Fruit fly (Drosophila melanogaster) whole organism, embryonic: Measurements from ENCODE around the gene CG3862.

Experiments used
- Antp ChIP-seq: fragments of 200-800 bp; sonication (Bioruptor generic); optimal IDR thresholded peaks from 3 replicates; lab custom pipeline; 2016; ENCODE audit warnings: missing biosample characterization, missing genetic modification characterization
- CG10267 ChIP-seq: fragments of 200-800 bp; sonication (Bioruptor generic); optimal IDR thresholded peaks from 2 replicates; lab custom pipeline; 2018; ENCODE audit warnings: missing biosample characterization, mild to moderate bottlenecking, missing genetic modification characterization, moderate library complexity
- CG12071 ChIP-seq: fragments of 200-800 bp; sonication (Bioruptor generic); optimal IDR thresholded peaks from 3 replicates; lab custom pipeline; 2018; ENCODE audit warnings: missing biosample characterization, mild to moderate bottlenecking, missing genetic modification characterization
- CG13287 ChIP-seq: fragments of 200-800 bp; sonication (Bioruptor generic); IDR thresholded peaks from 2 replicates; pipeline ENCODE4 v1.3.6; 2022; ENCODE audit warnings: missing biosample characterization, missing genetic modification characterization; ENCODE audit not compliant: partially characterized antibody
- CG13296 ChIP-seq: fragments of 200-800 bp; sonication (Bioruptor generic); optimal IDR thresholded peaks from 3 replicates; lab custom pipeline; 2018; ENCODE audit warnings: missing biosample characterization, mild to moderate bottlenecking, missing genetic modification characterization
- CG14014 ChIP-seq: fragments of 200-800 bp; sonication (Bioruptor generic); IDR thresholded peaks from 2 replicates; pipeline ENCODE4 v1.3.6; 2022; ENCODE audit warnings: missing biosample characterization, missing genetic modification characterization
- CG16813 ChIP-seq: fragments of 200-800 bp; sonication (Bioruptor generic); IDR thresholded peaks from 3 replicates; pipeline ENCODE4 v1.3.6; 2022; ENCODE audit warnings: missing biosample characterization, missing genetic modification characterization; ENCODE audit not compliant: partially characterized antibody
- CG17361 ChIP-seq: fragments of 200-800 bp; sonication (Bioruptor generic); IDR thresholded peaks from 3 replicates; pipeline ENCODE4 v1.3.6; 2022; ENCODE audit warnings: missing biosample characterization, missing genetic modification characterization
- CG17568 ChIP-seq: fragments of 200-800 bp; sonication (Bioruptor generic); optimal IDR thresholded peaks from 2 replicates; lab custom pipeline; 2018; ENCODE audit warnings: missing biosample characterization, mild to moderate bottlenecking, missing genetic modification characterization, moderate library complexity
- CG17612 ChIP-seq: fragments of 200-800 bp; sonication (Bioruptor generic); IDR thresholded peaks from 2 replicates; pipeline ENCODE4 v1.3.6; 2022; ENCODE audit warnings: missing biosample characterization, missing genetic modification characterization
- CG17829 ChIP-seq: fragments of 200-800 bp; optimal IDR thresholded peaks from 2 replicates; lab custom pipeline; 2019; ENCODE audit warnings: missing biosample characterization, mild to moderate bottlenecking, missing genetic modification characterization, moderate library complexity
- CG18599 ChIP-seq: fragments of 200-800 bp; sonication (Bioruptor generic); optimal IDR thresholded peaks from 3 replicates; lab custom pipeline; 2017; ENCODE audit warnings: missing biosample characterization, missing genetic modification characterization, mild to moderate bottlenecking, moderate library complexity, missing genetic modification reagents
- CG2116 ChIP-seq: fragments of 200-800 bp; sonication (Bioruptor generic); optimal IDR thresholded peaks from 3 replicates; lab custom pipeline; 2018; ENCODE audit warnings: missing biosample characterization, mild to moderate bottlenecking, missing genetic modification characterization
- CG34422 ChIP-seq: fragments of 200-800 bp; sonication (Bioruptor generic); IDR thresholded peaks from 3 replicates; pipeline ENCODE4 v1.3.6; 2022; ENCODE audit warnings: missing biosample characterization, missing genetic modification characterization
- CG3838 ChIP-seq: fragments of 200-800 bp; sonication (Bioruptor generic); optimal IDR thresholded peaks from 3 replicates; lab custom pipeline; 2016; ENCODE audit warnings: missing biosample characterization, missing genetic modification characterization
- CG3995 ChIP-seq: fragments of 200-800 bp; sonication (Bioruptor generic); optimal IDR thresholded peaks from 3 replicates; lab custom pipeline; 2016; ENCODE audit warnings: missing biosample characterization, missing genetic modification characterization
- CG6765 ChIP-seq: fragments of 200-800 bp; sonication (Bioruptor generic); optimal IDR thresholded peaks from 3 replicates; lab custom pipeline; 2017; ENCODE audit warnings: missing biosample characterization, mild to moderate bottlenecking, missing genetic modification characterization
- CG7556 ChIP-seq: fragments of 200-800 bp; sonication (Bioruptor generic); optimal IDR thresholded peaks from 2 replicates; lab custom pipeline; 2017; ENCODE audit warnings: missing biosample characterization, mild to moderate bottlenecking, missing genetic modification characterization
- CG8944 ChIP-seq: fragments of 200-800 bp; sonication (Bioruptor generic); optimal IDR thresholded peaks from 3 replicates; lab custom pipeline; 2016; ENCODE audit warnings: missing biosample characterization, missing genetic modification characterization
- CG9437 ChIP-seq: fragments of 200-800 bp; sonication (Bioruptor generic); optimal IDR thresholded peaks from 2 replicates; lab custom pipeline; 2018; ENCODE audit warnings: missing biosample characterization, mild to moderate bottlenecking, missing genetic modification characterization
- D19A ChIP-seq: fragments of 200-800 bp; optimal IDR thresholded peaks from 3 replicates; lab custom pipeline; 2019; ENCODE audit warnings: missing biosample characterization, mild to moderate bottlenecking, missing genetic modification characterization, moderate library complexity
- E2f1 ChIP-seq: fragments of 200-800 bp; sonication (Bioruptor generic); IDR thresholded peaks from 2 replicates; pipeline ENCODE4 v1.3.6; 2022; ENCODE audit warnings: missing biosample characterization, missing genetic modification characterization
- Eip74EF ChIP-seq, 2 experiments: fragments of 200-800 bp in 1 of 2; fragments of >200 bp in 1 of 2; sonication (Bioruptor generic) in 1 of 2; optimal IDR thresholded peaks; 2 replicates each; lab custom pipeline; 2017 to 2019; ENCODE audit warnings: missing biosample characterization in 2 of 2, missing genetic modification characterization in 2 of 2, mild to moderate bottlenecking in 1 of 2, moderate library complexity in 1 of 2
- Ets97D ChIP-seq: fragments of 200-800 bp; sonication (Bioruptor generic); optimal IDR thresholded peaks from 3 replicates; lab custom pipeline; 2016; ENCODE audit warnings: missing biosample characterization, missing genetic modification characterization
- Jarid2 ChIP-seq: fragments of 200-800 bp; sonication (Bioruptor generic); optimal IDR thresholded peaks from 3 replicates; lab custom pipeline; 2017; ENCODE audit warnings: mild to moderate bottlenecking, missing biosample characterization, missing genetic modification reagents, missing genetic modification characterization
- Nf-YC ChIP-seq: fragments of 200-800 bp; optimal IDR thresholded peaks from 3 replicates; lab custom pipeline; 2019; ENCODE audit warnings: missing biosample characterization, mild to moderate bottlenecking, missing genetic modification characterization, moderate library complexity
- Six4 ChIP-seq: fragments of 200-800 bp; sonication (Bioruptor generic); optimal IDR thresholded peaks from 2 replicates; lab custom pipeline; 2016; ENCODE audit warnings: missing biosample characterization, missing genetic modification characterization
- YL-1 ChIP-seq: fragments of 200-800 bp; sonication (Bioruptor generic); optimal IDR thresholded peaks from 3 replicates; lab custom pipeline; 2017; ENCODE audit warnings: missing biosample characterization, mild to moderate bottlenecking, missing genetic modification characterization
- ab ChIP-seq: fragments of 200-800 bp; sonication (Bioruptor generic); optimal IDR thresholded peaks from 2 replicates; lab custom pipeline; 2016; ENCODE audit warnings: missing biosample characterization, missing genetic modification characterization
- ara ChIP-seq: fragments of 200-800 bp; sonication (Bioruptor generic); IDR thresholded peaks from 2 replicates; pipeline ENCODE4 v1.3.6; 2022; ENCODE audit warnings: missing biosample characterization, missing genetic modification characterization
- chif ChIP-seq, 2 experiments: fragments of 200-800 bp; sonication (Bioruptor generic); optimal IDR thresholded peaks; 3 replicates each; lab custom pipeline; 2016; ENCODE audit warnings: missing biosample characterization in 2 of 2, missing genetic modification characterization in 2 of 2
- chm ChIP-seq: fragments of 200-800 bp; sonication (Bioruptor generic); IDR thresholded peaks from 2 replicates; pipeline ENCODE4 v1.3.6; 2022; ENCODE audit warnings: missing biosample characterization, missing genetic modification characterization
- ci ChIP-seq: fragments of 200-800 bp; sonication (Bioruptor generic); IDR thresholded peaks from 3 replicates; pipeline ENCODE4 v1.3.6; 2022; ENCODE audit warnings: missing biosample characterization, missing genetic modification characterization
- corto ChIP-seq: fragments of 200-800 bp; sonication (Bioruptor generic); optimal IDR thresholded peaks from 2 replicates; lab custom pipeline; 2016; ENCODE audit warnings: missing biosample characterization, mild to moderate bottlenecking, missing genetic modification characterization, moderate library complexity
- crc ChIP-seq: fragments of 200-800 bp; sonication (Bioruptor generic); optimal IDR thresholded peaks from 2 replicates; lab custom pipeline; 2016; ENCODE audit warnings: missing biosample characterization, missing genetic modification characterization
- dimm ChIP-seq: fragments of 200-800 bp; sonication (Bioruptor generic); IDR thresholded peaks from 2 replicates; pipeline ENCODE4 v1.3.6; 2022; ENCODE audit warnings: missing biosample characterization, missing genetic modification characterization
- dmrt11E ChIP-seq: fragments of 200-800 bp; sonication (Bioruptor generic); optimal IDR thresholded peaks from 3 replicates; lab custom pipeline; 2018; ENCODE audit warnings: missing biosample characterization, mild to moderate bottlenecking, missing genetic modification characterization, moderate library complexity
- dpn ChIP-seq, 2 experiments: fragments of 200-800 bp; sonication (Bioruptor generic); optimal IDR thresholded peaks; 3 replicates each; lab custom pipeline; 2016; ENCODE audit warnings: missing biosample characterization in 2 of 2, missing genetic modification characterization in 2 of 2
- fd64A ChIP-seq: fragments of 200-800 bp; sonication (Bioruptor generic); optimal IDR thresholded peaks from 3 replicates; lab custom pipeline; 2018; ENCODE audit warnings: missing biosample characterization, mild to moderate bottlenecking, missing genetic modification characterization
- fu2 ChIP-seq: fragments of 200-800 bp; sonication (Bioruptor generic); optimal IDR thresholded peaks from 2 replicates; lab custom pipeline; 2016; ENCODE audit warnings: missing biosample characterization, missing genetic modification characterization
- gcm2 ChIP-seq: fragments of 200-800 bp; sonication (Bioruptor generic); optimal IDR thresholded peaks from 2 replicates; lab custom pipeline; 2016; ENCODE audit warnings: missing biosample characterization, missing genetic modification characterization
- gt ChIP-seq: fragments of 200-800 bp; sonication (Bioruptor generic); IDR thresholded peaks from 2 replicates; pipeline ENCODE4 v1.3.6; 2022; ENCODE audit warnings: missing biosample characterization, missing genetic modification characterization
- h ChIP-seq: fragments of >200 bp; optimal IDR thresholded peaks from 2 replicates; lab custom pipeline; 2017
- klu ChIP-seq: fragments of 200-800 bp; sonication (Bioruptor generic); IDR thresholded peaks from 2 replicates; pipeline ENCODE4 v1.3.6; 2022; ENCODE audit warnings: missing biosample characterization, missing genetic modification characterization
- kni ChIP-seq: fragments of 200-800 bp; sonication (Bioruptor generic); optimal IDR thresholded peaks from 3 replicates; lab custom pipeline; 2017; ENCODE audit warnings: mild to moderate bottlenecking, missing biosample characterization, missing genetic modification reagents, missing genetic modification characterization
- knrl ChIP-seq: fragments of 200-800 bp; sonication (Bioruptor generic); IDR thresholded peaks from 3 replicates; pipeline ENCODE4 v1.3.6; 2022; ENCODE audit warnings: missing biosample characterization, missing genetic modification characterization; ENCODE audit not compliant: partially characterized antibody
- maf-S ChIP-seq: fragments of 200-800 bp; sonication (Bioruptor generic); optimal IDR thresholded peaks from 2 replicates; lab custom pipeline; 2016; ENCODE audit warnings: missing biosample characterization, missing genetic modification characterization
- nmo ChIP-seq: fragments of 200-800 bp; sonication (Bioruptor generic); optimal IDR thresholded peaks from 2 replicates; lab custom pipeline; 2018; ENCODE audit warnings: missing biosample characterization, mild to moderate bottlenecking, missing genetic modification characterization, moderate library complexity
- sisA ChIP-seq: fragments of 200-800 bp; sonication (Bioruptor generic); IDR thresholded peaks from 2 replicates; pipeline ENCODE4 v1.3.6; 2022; ENCODE audit warnings: missing biosample characterization, missing genetic modification characterization
- tx ChIP-seq: fragments of 200-800 bp; sonication (Bioruptor generic); optimal IDR thresholded peaks from 2 replicates; lab custom pipeline; 2016; ENCODE audit warnings: missing biosample characterization, missing genetic modification characterization

CG3862 gene

DNA sequence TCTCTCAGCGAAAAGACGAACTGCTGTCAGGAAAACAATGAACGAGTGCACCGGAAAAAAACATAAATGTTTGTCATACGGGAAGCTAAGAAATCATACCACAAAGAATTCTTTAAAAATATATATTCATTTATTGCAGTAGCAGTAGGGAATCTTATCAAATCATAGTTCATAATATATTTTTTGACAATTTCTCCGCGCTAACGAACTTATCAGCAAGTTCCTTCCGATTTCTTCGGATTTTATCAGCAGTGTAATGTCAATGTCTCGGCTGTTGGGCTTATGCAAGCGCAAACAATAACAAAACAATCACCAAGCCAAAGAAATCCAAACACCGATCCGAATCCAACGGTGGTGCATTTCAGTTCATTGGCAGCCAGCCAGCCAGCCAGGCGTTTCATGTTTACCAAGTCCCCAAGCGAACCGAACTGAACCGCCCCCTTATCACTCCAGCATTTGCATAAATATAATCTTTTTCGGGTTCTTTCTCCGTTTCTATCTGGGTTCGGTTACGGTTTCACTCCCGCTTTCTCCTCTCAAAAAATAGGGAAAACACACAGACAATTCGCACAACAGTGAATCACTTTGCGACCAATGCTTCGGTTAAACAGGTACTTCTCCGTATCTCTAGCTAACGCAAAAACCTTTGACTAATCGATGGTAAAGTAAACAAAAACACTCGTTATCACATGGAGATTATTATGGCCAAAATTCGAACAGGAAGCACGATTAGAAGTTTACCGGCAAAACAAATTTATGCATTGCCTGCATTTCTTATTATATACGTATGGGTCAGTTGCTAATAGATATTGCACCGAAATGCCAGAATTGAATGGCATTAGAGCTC, 2.1 kb upstream of the CG3862 start (continued):
- TF ChIP-seq CG17361 (GFP tag; lab: Robert Waterston, UW) (peak; percentile 56; the same call in 2 of the 3 replicates), gt (GFP tag; lab: Robert Waterston, UW) (no peak), kni (GFP tag; lab: Kevin White, UChicago) (peak; percentile 15), chif (GFP tag; optimal IDR thresholded peaks at IDR 0.05; lab: Kevin White, UChicago) (peak; percentile 7 to 34), CG10267 (tag; lab: Kevin White, UChicago) (peak; percentile 49), Nf-YC (tag; lab: Kevin White, UChicago) (no peak), CG6765 (no peak), dpn (GFP tag; optimal IDR thresholded peaks at IDR 0.05; lab: Kevin White, UChicago) (peak in 1 of 2 experiments; percentile 31), crc (no peak), gcm2 (no peak), D19A (tag; lab: Kevin White, UChicago) (peak; percentile 28), tx (no peak), CG14014 (GFP tag; lab: Robert Waterston, UW) (no peak), corto (GFP tag; lab: Kevin White, UChicago) (no peak), CG16813 (GFP tag; lab: Robert Waterston, UW) (no peak), Antp (GFP tag; lab: Kevin White, UChicago) (no peak), fd64A (GFP tag; lab: Kevin White, UChicago) (peak; percentile 48), CG18599 (GFP tag; lab: Kevin White, UChicago) (no peak), CG13287 (GFP tag; lab: Robert Waterston, UW) (no peak), nmo (GFP tag; lab: Kevin White, UChicago) (peak; percentile 48), ab (GFP tag; lab: Kevin White, UChicago) (no peak), CG3838 (no peak), CG9437 (GFP tag; lab: Kevin White, UChicago) (peak; percentile 29), klu (no peak), Eip74EF (GFP tag; optimal IDR thresholded peaks at IDR 0.05; lab: Kevin White, UChicago) (peak in 1 of 2 experiments; percentile 30), dimm (no peak), CG8944 (GFP tag; lab: Kevin White, UChicago) (no peak), chm (no peak), Ets97D (GFP tag; lab: Kevin White, UChicago) (no peak), CG7556 (GFP tag; lab: Kevin White, UChicago) (peak; percentile 57), CG17612 (GFP tag; lab: Robert Waterston, UW) (no peak), h (lab: Kevin White, UChicago) (no peak), CG17829 (peak; percentile 11), CG34422 (GFP tag; lab: Robert Waterston, UW) (no peak), CG17568 (GFP tag; lab: Kevin White, UChicago) (no peak), E2f1 (GFP tag; lab: Robert Waterston, UW) (no peak), CG12071 (no peak), maf-S (GFP tag; lab: Kevin White, UChicago) (no peak), knrl (GFP tag; lab: Robert Waterston, UW) (no peak), Six4 (GFP tag; lab: Kevin White, UChicago) (peak; percentile 7), ara (GFP tag; lab: Robert Waterston, UW) (no peak), dmrt11E (tag; lab: Kevin White, UChicago) (peak; percentile 55), CG13296 (GFP tag; lab: Kevin White, UChicago) (no peak), fu2 (GFP tag; lab: Kevin White, UChicago) (no peak), CG3995 (GFP tag; lab: Kevin White, UChicago) (no peak), sisA (peak; percentile 60), YL-1 (no peak), CG2116 (GFP tag; lab: Kevin White, UChicago) (peak; percentile 0), ci (GFP tag; lab: Robert Waterston, UW) (peak; percentile 70), Jarid2 (GFP tag; lab: Kevin White, UChicago) (no peak)
